Worm (Caenorhabditis elegans): Measurements from ENCODE around the gene pals-33.
A peak's percentile ranks its signal among the peaks of the same experiment; 100 is the strongest.

pals-33 gene

ce11 chrV:3659472-3659871 lies 13.7 kb upstream of the pals-33 start, which contains the start of gene acr-23:
TSS of gene acr-23 (minus strand) at chrV:3659572.
- TF ChIP-seq nhr-76 (tag; optimal IDR thresholded peaks at IDR 0.05) (no peak), lsy-2 (tag; optimal IDR thresholded peaks at IDR 0.05) (no peak), mep-1 (tag; optimal IDR thresholded peaks at IDR 0.05) (no peak), tbx-8 (GFP tag; optimal IDR thresholded peaks at IDR 0.05) (no peak), unc-120 (tag; optimal IDR thresholded peaks at IDR 0.05; ENCODE audit: poor library complexity, severe bottlenecking) (no peak), nhr-28 (tag; optimal IDR thresholded peaks at IDR 0.05) (no peak), ceh-43 (GFP tag; optimal IDR thresholded peaks at IDR 0.05) (no peak), unc-39 (tag; optimal IDR thresholded peaks at IDR 0.05) (no peak), nhr-237 (tag; optimal IDR thresholded peaks at IDR 0.05) (no peak), lin-32 (GFP tag; optimal IDR thresholded peaks at IDR 0.05) (no peak), ham-2 (GFP tag; optimal IDR thresholded peaks at IDR 0.05) (no peak), blmp-1 (tag; optimal IDR thresholded peaks at IDR 0.05) (no peak), elt-3 (tag; optimal IDR thresholded peaks at IDR 0.05) (no peak), nhr-12 (tag; optimal IDR thresholded peaks at IDR 0.05) (no peak), ceh-83 (GFP tag; optimal IDR thresholded peaks at IDR 0.05) (no peak), zip-8 (tag; optimal IDR thresholded peaks at IDR 0.05) (no peak), sem-2 (GFP tag; optimal IDR thresholded peaks at IDR 0.05) (no peak), elt-1 (tag; optimal IDR thresholded peaks at IDR 0.05; ENCODE audit: borderline replicate concordance, insufficient read depth) (no peak)

- TF ChIP-seq drap-1 (GFP tag; optimal IDR thresholded peaks at IDR 0.05) (no peak), unc-120 (tag; optimal IDR thresholded peaks at IDR 0.05; ENCODE audit: poor library complexity, severe bottlenecking) (no peak), flh-1 (GFP tag; optimal IDR thresholded peaks at IDR 0.05) (no peak), blmp-1 (tag; optimal IDR thresholded peaks at IDR 0.05) (no peak), mab-5 (tag; optimal IDR thresholded peaks at IDR 0.05) (no peak)
Measured at ce11 chrV:3666887-3667286, 6.3 kb upstream of the pals-33 start, which contains the start of gene str-113. TSS of gene str-113 (minus strand) at chrV:3666987.

ce11 chrV:3668464-3668863 lies 4.7 kb upstream of the pals-33 start, which contains the start of gene Y39H10B.2:
TSS of gene Y39H10B.2 (plus strand) at chrV:3668764.
- TF ChIP-seq M03D4.4 (tag; optimal IDR thresholded peaks at IDR 0.05) (no peak), ceh-39 (tag; optimal IDR thresholded peaks at IDR 0.05) (no peak), sem-2 (GFP tag; optimal IDR thresholded peaks at IDR 0.05) (no peak), unc-120 (tag; optimal IDR thresholded peaks at IDR 0.05; ENCODE audit: poor library complexity, severe bottlenecking) (no peak), ham-2 (GFP tag; optimal IDR thresholded peaks at IDR 0.05) (no peak), lin-13 (tag; optimal IDR thresholded peaks at IDR 0.05) (no peak), lin-32 (GFP tag; optimal IDR thresholded peaks at IDR 0.05) (no peak), bed-3 (GFP tag; optimal IDR thresholded peaks at IDR 0.05) (no peak), unc-62 (GFP tag; optimal IDR thresholded peaks at IDR 0.05) (no peak), zip-8 (tag; optimal IDR thresholded peaks at IDR 0.05) (no peak), tbx-8 (GFP tag; optimal IDR thresholded peaks at IDR 0.05) (no peak), cnd-1 (tag; optimal IDR thresholded peaks at IDR 0.05) (no peak), nhr-2 (tag; optimal IDR thresholded peaks at IDR 0.05) (no peak), nhr-12 (tag; optimal IDR thresholded peaks at IDR 0.05) (no peak), ztf-11 (tag; optimal IDR thresholded peaks at IDR 0.05) (no peak), flh-1 (GFP tag; optimal IDR thresholded peaks at IDR 0.05) (no peak), nhr-28 (tag; optimal IDR thresholded peaks at IDR 0.05) (no peak), elt-3 (tag; optimal IDR thresholded peaks at IDR 0.05) (no peak)

- TF ChIP-seq nhr-237 (tag; optimal IDR thresholded peaks at IDR 0.05) (no peak), ceh-83 (GFP tag; optimal IDR thresholded peaks at IDR 0.05) (no peak), elt-1 (tag; optimal IDR thresholded peaks at IDR 0.05; ENCODE audit: borderline replicate concordance, insufficient read depth) (no peak), nhr-76 (tag; optimal IDR thresholded peaks at IDR 0.05) (no peak), ceh-43 (GFP tag; optimal IDR thresholded peaks at IDR 0.05) (no peak), lsy-2 (tag; optimal IDR thresholded peaks at IDR 0.05) (no peak), tbx-8 (GFP tag; optimal IDR thresholded peaks at IDR 0.05) (no peak), elt-3 (tag; optimal IDR thresholded peaks at IDR 0.05) (no peak), mep-1 (tag; optimal IDR thresholded peaks at IDR 0.05) (no peak), snpc-4 (tag; optimal IDR thresholded peaks at IDR 0.05) (no peak)
Measured at ce11 chrV:3670499-3670898, 2.7 kb upstream of the pals-33 start, which contains the start of gene Y39H10B.3. TSS of gene Y39H10B.3 (plus strand) at chrV:3670799.

ce11 chrV:3677212-3677611 lies 4.0 kb downstream of the pals-33 start:
- TF ChIP-seq hlh-1 (tag; optimal IDR thresholded peaks at IDR 0.05), result peak; percentile 55
- TF ChIP-seq cnd-1 (tag; optimal IDR thresholded peaks at IDR 0.05), result peak; percentile 39
- TF ChIP-seq nhr-12 (tag; optimal IDR thresholded peaks at IDR 0.05), result no peak
- peak; percentile 63 for TF ChIP-seq unc-120 (tag; optimal IDR thresholded peaks at IDR 0.05; ENCODE audit: poor library complexity, severe bottlenecking)
- TF ChIP-seq unc-62 (GFP tag; optimal IDR thresholded peaks at IDR 0.05), result peak; percentile 94

Data from whole organism, mixed stage, embryonic.